Worm (Caenorhabditis elegans) whole organism, L3 larva: ENCODE measurements around the gene lipl-1.

ENCODE experiments used
- R02D3.7 ChIP-seq: fragments of 150-350 bp; optimal IDR thresholded peaks from 2 replicates; lab custom pipeline; 2014; ENCODE audit warnings: missing biosample characterization, missing genetic modification characterization
- fos-1 ChIP-seq: fragments of 150-350 bp; optimal IDR thresholded peaks from 2 replicates; lab custom pipeline; 2014; ENCODE audit warnings: missing biosample characterization, missing genetic modification characterization
- mdl-1 ChIP-seq: fragments of 150-350 bp; optimal IDR thresholded peaks from 2 replicates; lab custom pipeline; 2014; ENCODE audit warnings: missing biosample characterization, missing genetic modification characterization
- nhr-67 ChIP-seq: fragments of 150-350 bp; optimal IDR thresholded peaks from 2 replicates; lab custom pipeline; 2014; ENCODE audit warnings: missing biosample characterization, missing genetic modification characterization
- nhr-76 ChIP-seq: fragments of 150-350 bp; sonication (generic microtip); optimal IDR thresholded peaks from 5 replicates; lab custom pipeline; 2014; ENCODE audit warnings: missing biosample characterization, missing genetic modification characterization
- snpc-4 ChIP-seq: fragments of 150-350 bp; optimal IDR thresholded peaks from 2 replicates; lab custom pipeline; 2014; ENCODE audit warnings: missing biosample characterization, missing genetic modification characterization
- unc-39 ChIP-seq: sonication (generic microtip); optimal IDR thresholded peaks from 4 replicates; lab custom pipeline; 2017; ENCODE audit warnings: missing biosample characterization, missing genetic modification characterization

- no peak for TF ChIP-seq nhr-67
- TF ChIP-seq mdl-1 (tag; lab: Kevin White, UChicago): no peak
- no peak for TF ChIP-seq R02D3.7 (tag; lab: Kevin White, UChicago)
- no peak for TF ChIP-seq snpc-4 (tag; lab: Kevin White, UChicago)
- no peak for TF ChIP-seq unc-39 (tag; lab: Kevin White, UChicago)
- no peak for TF ChIP-seq fos-1 (tag; lab: Kevin White, UChicago)
- no peak for TF ChIP-seq nhr-76
Observed at ce11 chrV:12875850-12876249, 43.9 kb upstream of the lipl-1 start.
